Worm (Caenorhabditis elegans): Measurements from ENCODE around the gene pdcd-2.

Gene pdcd-2

DNA sequence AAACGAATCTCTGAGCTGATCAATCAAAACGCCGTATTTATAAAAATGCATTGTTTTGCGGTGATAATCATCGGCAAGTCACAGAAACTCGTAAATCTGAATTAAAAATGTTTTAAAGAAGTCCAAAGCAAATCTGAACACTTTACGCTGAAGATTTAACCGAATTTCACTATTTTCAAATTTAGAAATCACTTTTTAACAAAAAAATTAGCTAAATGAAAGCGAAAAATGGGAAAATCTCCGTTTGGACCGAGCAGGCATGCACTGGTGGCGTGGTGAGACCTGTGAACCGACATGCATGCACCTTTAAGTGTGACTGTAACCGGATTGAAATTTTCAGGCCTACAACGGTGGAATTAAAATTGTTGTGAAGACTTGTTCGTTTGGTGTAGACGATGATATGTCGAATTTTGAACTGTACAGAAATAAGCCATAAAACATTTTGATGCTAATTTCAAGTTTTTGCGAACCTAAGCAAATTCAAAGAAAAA, 21.7 kb upstream of the pdcd-2 start, which contains the start of gene C28A5.2:
Gene C28A5.2 (minus strand): TSS at position 51 of the 491 bp plus-strand sequence.
- TF ChIP-seq dao-5 (tag; optimal IDR thresholded peaks at IDR 0.05) = no peak
- TF ChIP-seq him-1 (tag; optimal IDR thresholded peaks at IDR 0.05) = no peak
- no peak for TF ChIP-seq W03F9.2 (tag; optimal IDR thresholded peaks at IDR 0.05)

DNA sequence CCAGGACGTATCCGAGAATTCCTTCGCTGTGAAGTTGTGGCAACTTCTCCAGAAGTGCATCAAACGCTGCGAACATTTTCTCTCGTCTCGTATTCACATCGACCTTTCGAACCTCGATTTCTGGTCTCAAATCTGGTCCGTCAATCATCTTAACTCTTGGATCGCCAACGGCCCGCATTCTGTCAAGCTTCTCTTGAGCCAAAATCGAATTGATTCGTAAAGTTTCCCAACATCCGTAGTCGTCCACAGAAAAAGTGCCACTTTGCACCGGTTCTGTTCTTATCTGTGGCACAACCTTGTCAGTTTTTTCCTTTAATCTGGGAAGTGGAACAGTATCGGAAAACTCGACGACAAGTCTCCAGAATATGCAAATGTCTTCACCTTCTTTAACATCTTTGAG, 17.4 kb upstream of the pdcd-2 start:
- TF ChIP-seq him-1 (tag; optimal IDR thresholded peaks at IDR 0.05) (no peak), W03F9.2 (tag; optimal IDR thresholded peaks at IDR 0.05) (no peak), dao-5 (tag; optimal IDR thresholded peaks at IDR 0.05) (no peak)

DNA sequence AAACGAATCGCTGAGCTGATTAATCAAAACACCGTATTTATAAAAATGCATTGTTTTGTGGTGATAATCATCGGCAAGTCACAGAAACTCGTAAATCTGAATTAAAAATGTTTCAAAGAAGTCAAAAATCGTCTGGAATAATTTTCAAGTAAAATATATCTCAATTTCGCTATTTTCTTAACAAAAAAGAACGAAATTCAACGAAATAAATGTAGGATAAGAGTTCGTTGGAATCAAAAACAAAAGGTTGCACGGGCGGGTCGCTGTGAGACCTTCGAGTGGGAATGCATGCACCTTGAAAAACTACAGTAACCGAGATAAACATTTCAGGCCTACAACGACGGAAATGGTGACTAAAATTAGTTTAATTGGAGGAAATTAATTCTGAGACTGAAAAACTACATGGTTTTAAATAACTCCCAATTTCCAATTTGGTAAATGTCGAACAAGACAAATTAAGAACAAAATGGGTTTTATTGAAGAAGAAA, 16.5 kb upstream of the pdcd-2 start, which contains the start of gene C28A5.1:
Gene C28A5.1 (minus strand): TSS at position 51 of the 488 bp plus-strand sequence.
- TF ChIP-seq W03F9.2 (tag; optimal IDR thresholded peaks at IDR 0.05) = peak; percentile 52
- no peak for TF ChIP-seq him-1 (tag; optimal IDR thresholded peaks at IDR 0.05)

DNA sequence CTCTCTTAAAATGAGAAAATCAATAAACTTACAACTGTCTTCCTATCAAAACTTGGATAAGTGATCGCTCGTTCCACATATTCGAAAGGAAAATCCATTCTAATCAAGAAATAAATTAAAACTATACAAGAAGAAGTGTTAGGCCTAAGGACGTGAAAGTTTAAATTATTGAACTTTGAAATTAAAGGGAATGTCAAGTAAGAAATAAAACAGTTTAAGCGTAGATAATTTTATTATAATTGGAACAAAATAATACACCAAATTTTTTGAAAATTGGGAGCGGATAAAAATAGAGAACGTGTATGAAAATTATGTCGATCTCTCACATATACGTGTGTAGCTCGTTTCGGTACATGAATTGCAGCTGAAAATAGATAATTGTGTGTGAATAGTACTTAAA, 11.5 kb upstream of the pdcd-2 start, which contains the start of gene C28A5.6:
Gene C28A5.6 (minus strand): TSS at position 101 of the 400 bp plus-strand sequence.
- TF ChIP-seq dao-5 (tag; optimal IDR thresholded peaks at IDR 0.05) = no peak
- no peak for TF ChIP-seq him-1 (tag; optimal IDR thresholded peaks at IDR 0.05)
- no peak for TF ChIP-seq W03F9.2 (tag; optimal IDR thresholded peaks at IDR 0.05)

DNA sequence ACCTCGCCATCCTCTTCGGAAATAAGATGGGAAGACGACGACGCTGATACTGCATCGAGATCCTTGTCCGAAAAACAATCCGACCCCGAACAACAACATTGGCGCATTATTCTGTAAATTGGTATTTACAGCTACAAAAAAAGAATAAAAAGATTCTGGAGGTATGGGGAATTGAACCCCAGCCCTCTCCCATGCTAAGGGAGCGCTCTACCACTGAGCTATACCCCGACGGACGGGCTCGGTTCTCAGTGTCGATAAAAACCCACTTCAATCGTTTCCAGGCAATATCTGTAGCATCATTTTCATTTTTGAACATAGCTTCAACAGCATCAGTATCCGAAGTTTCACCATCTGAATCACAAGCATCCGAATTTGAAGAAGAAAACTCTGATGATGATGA, 10.9 kb upstream of the pdcd-2 start:
- no peak for TF ChIP-seq W03F9.2 (tag; optimal IDR thresholded peaks at IDR 0.05)
- no peak for TF ChIP-seq him-1 (tag; optimal IDR thresholded peaks at IDR 0.05)
- no peak for TF ChIP-seq dao-5 (tag; optimal IDR thresholded peaks at IDR 0.05)

DNA sequence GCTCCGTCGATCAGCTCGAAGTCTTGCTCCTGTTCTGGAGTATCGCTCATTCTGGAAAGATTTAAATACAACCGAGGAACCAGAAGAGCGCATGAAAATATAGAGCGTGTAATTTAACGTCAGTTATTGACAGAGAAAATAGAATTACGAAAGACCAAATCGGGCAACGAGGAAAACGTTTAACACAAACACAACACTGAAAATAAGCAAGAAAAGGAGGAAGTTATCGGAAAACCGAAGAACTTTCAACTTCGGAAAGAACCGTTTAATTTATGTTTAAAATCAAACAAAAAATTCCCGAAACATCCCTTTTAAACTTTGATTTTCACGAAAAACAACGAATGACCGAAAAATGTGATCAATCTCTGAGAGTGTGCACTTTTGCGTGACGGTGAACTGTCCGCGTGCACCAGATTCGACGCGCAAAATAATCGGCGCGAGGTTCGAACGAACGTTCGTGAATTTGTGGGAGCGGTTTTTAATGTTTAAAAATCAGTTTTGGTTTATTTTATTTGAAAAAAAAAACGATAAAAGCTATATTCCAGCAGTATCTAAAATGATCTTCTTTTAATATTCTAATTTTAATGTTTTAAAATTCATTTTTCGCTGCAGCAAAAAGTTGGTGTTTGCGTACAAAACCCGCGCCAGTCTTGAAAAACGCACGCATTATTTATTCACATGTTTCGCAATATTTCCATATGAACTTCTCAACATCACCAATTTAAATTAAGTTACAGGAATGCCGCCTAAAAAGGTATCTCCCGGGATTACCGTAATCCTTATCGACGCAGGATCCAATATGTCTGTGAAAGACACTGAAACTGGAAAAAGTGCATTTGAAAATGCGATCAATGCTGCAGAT, 1.5 kb upstream of the pdcd-2 start, which contains the start of the genes R07E5.7 and cku-80:
Gene R07E5.7 (minus strand): TSS at position 51 of the 862 bp plus-strand sequence.
Gene cku-80 (plus strand): TSS at position 732 of the 862 bp plus-strand sequence.
- TF ChIP-seq him-1 (tag; optimal IDR thresholded peaks at IDR 0.05) (no peak), W03F9.2 (tag; optimal IDR thresholded peaks at IDR 0.05) (peak; percentile 73)

DNA sequence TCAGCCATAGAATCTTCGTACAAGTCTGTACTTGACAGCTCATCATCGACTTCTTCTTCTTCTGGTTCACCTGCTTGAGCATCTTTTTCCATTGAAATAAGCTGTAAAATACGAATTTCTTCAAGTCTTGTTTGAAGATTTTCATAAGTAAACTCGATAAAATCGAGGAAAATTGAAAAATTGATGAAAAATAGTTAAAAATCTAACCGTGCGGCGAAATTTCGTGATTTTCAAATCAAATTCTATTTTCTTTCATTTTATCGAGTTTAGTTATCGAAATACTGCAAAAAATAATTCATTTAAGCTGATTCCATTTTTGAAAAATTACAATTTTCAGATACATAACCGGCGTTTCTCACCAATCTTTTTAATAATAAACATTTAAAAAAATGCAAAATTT, 2.7 kb downstream of the pdcd-2 start, which contains the start of gene R07E5.11:
Gene R07E5.11 (minus strand): TSS at position 101 of the 400 bp plus-strand sequence.
- TF ChIP-seq W03F9.2 (tag; optimal IDR thresholded peaks at IDR 0.05) (no peak), him-1 (tag; optimal IDR thresholded peaks at IDR 0.05) (no peak), dao-5 (tag; optimal IDR thresholded peaks at IDR 0.05) (no peak)

DNA sequence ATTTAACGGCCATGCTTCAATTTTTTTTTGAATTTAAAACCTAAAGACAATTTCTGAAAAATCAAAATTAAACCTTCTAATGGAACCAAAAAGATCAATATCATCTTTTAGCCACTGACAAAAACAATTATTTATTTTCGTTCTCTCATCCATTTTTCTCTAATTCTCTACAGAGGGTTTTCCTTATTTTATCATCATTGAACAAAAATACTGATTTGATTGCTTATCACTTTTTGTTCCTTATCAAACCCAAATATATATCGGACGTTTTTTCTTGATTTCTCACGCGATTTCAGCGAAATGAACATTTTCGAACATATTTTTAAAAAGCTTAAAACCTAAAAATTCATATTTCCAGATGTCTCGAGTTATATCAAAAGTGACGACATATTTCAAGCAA, 4.8 kb downstream of the pdcd-2 start, which contains the start of gene mpc-1:
Gene mpc-1 (plus strand): TSS at position 359 of the 400 bp plus-strand sequence.
- TF ChIP-seq dao-5 (tag; optimal IDR thresholded peaks at IDR 0.05) (no peak), him-1 (tag; optimal IDR thresholded peaks at IDR 0.05) (no peak), W03F9.2 (tag; optimal IDR thresholded peaks at IDR 0.05) (no peak)

DNA sequence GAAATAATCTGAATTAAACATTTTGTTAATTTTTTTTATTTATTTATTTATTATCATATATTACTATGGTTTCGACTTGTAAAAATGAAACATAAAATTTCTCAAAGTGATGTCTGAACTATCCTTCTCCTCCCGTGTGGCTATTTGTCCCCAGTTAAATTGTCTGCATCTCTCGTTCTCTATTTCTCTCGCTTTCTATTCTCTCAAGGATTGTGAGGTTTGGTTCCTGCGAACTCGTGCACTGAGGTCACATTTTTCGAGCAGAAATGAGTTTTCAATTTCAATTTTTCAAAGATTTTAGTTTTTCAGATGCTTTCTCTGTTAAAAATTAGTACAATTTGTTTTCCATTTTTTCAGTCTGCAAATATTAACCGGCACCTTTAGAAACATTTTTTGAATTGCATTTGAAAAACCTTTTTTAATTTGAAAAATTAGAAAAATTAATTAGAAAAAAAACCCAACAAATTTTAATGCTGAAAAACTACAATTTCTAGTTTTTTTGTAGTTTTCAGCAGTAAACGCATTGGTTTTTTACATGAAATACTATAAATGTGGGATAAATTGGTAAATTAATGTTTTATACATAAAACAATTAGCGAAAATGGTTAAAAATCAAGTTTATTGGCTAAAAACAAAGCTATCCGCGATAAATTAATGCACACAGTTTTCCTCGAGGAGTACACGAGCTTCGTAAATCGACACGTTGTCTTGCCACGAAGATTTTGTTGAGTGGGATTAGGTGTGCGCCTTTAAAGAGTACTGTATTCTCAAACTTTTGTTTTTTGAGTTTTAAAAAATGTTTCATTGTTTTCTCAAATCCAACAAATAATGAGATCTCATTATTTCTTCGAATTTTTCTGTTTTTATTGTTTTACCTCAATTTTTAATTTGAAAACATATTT, 5.5 kb downstream of the pdcd-2 start:
- TF ChIP-seq dao-5 (tag; optimal IDR thresholded peaks at IDR 0.05) = no peak
- no peak for TF ChIP-seq him-1 (tag; optimal IDR thresholded peaks at IDR 0.05)
- TF ChIP-seq W03F9.2 (tag; optimal IDR thresholded peaks at IDR 0.05) = no peak

DNA sequence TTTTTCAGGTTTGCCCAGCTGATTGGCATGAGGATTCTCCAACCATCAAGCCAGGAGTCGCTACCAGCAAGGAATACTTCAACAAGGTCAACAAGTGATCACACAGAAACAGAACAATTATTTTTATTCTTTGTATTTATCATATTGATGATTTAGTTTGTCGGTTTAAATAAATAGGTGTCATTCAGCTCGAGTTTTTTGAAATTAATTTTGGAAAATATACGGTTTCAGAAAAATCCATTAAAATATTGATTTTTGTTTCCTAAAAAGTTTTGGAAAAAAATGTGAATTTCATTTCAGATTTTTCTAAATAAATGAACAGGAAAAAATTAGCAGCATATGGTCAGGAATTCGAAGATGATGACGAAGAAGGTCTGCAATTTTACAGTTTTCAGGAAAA, 9.6 kb downstream of the pdcd-2 start, which contains the start of gene gpch-1:
Gene gpch-1 (plus strand): TSS at position 301 of the 400 bp plus-strand sequence.
- TF ChIP-seq him-1 (tag; optimal IDR thresholded peaks at IDR 0.05) = no peak
- TF ChIP-seq W03F9.2 (tag; optimal IDR thresholded peaks at IDR 0.05) = no peak
- TF ChIP-seq dao-5 (tag; optimal IDR thresholded peaks at IDR 0.05) = no peak

DNA sequence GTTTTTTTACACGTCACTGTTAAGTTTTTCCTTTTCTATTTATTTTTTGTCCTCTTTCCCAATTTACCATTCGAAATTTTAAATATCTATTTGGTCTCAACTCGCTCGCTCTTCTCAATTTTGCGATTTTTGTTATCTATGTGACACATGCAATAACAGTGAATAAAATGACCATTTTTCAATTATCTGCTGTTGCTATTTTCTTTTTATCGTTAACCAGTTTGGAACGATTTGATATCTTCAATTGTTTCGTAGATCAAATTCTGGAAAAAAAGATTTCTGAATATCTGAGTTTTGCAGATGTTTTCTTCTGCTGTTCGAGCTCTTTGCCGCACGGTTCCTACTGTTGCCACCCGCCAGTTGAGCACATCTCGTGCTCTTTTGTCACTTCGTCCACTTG, 10.7 kb downstream of the pdcd-2 start, which contains the start of gene prdx-3:
Gene prdx-3 (plus strand): TSS at position 301 of the 400 bp plus-strand sequence.
- TF ChIP-seq him-1 (tag; optimal IDR thresholded peaks at IDR 0.05) = no peak
- no peak for TF ChIP-seq dao-5 (tag; optimal IDR thresholded peaks at IDR 0.05)
- TF ChIP-seq W03F9.2 (tag; optimal IDR thresholded peaks at IDR 0.05) = no peak

DNA sequence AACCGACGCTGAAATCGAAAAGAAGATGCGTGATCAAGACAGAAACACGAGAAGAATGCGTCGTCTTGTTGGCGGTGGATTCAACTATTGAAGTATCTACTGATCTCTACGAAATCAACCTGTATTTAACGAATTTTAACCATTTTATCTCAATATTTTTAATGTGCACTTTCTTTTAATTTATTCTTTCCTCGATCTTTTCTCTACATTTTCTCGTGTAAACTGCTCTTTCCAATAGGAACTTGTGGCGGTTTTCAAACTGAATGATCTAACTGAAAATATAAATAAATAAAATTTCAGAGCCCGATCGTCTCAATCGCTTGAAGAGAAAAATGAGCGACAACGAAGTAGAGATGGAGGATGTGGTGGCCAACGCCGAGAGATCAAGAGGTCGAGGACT, 11.9 kb downstream of the pdcd-2 start, which contains the start of gene rnp-4:
Gene rnp-4 (plus strand): TSS at position 301 of the 400 bp plus-strand sequence.
- TF ChIP-seq dao-5 (tag; optimal IDR thresholded peaks at IDR 0.05) (no peak), W03F9.2 (tag; optimal IDR thresholded peaks at IDR 0.05) (no peak), him-1 (tag; optimal IDR thresholded peaks at IDR 0.05) (no peak)

DNA sequence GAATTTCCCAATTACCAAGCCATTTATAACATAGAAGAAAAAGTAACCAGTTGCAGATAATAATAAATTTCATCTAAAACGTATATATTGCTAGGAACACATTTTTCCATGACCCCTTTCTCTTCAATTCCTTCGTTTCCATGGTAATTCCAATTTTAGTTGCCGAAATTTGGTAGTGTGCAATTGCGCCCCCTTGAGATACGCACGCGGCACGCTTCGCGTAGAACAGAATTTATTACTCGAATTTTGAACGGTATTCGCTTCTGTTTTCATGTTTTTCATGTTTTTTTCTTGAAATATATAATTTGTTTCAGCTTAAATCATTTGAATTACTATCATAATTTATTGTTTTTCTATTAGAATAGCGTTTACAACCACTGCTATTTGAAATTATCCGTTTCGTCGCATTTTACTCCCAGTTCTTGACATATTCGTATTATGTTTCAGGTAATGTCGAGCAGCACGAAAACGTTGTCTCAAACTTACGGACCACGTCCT, 13.5 kb downstream of the pdcd-2 start, which contains the start of the genes R07E5.17 and snfc-5:
Gene R07E5.17 (minus strand): TSS at position 98 of the 498 bp plus-strand sequence.
Gene snfc-5 (plus strand): TSS at position 448 of the 498 bp plus-strand sequence.
- TF ChIP-seq him-1 (tag; optimal IDR thresholded peaks at IDR 0.05) (no peak), dao-5 (tag; optimal IDR thresholded peaks at IDR 0.05) (no peak), W03F9.2 (tag; optimal IDR thresholded peaks at IDR 0.05) (no peak)
